Worm (Caenorhabditis elegans) whole organism, L3 larva: ENCODE data around the gene npr-30.

ENCODE experiments used
- R02D3.7 ChIP-seq: fragments of 150-350 bp; optimal IDR thresholded peaks from 2 replicates; lab custom pipeline; 2014; ENCODE audit warnings: missing biosample characterization, missing genetic modification characterization
- aly-2 ChIP-seq: fragments of 150-350 bp; optimal IDR thresholded peaks from 2 replicates; lab custom pipeline; 2014; ENCODE audit warnings: missing biosample characterization, missing genetic modification characterization
- ama-1 ChIP-seq: fragments of 150-350 bp; optimal IDR thresholded peaks from 2 replicates; lab custom pipeline; 2018
- ceh-16 ChIP-seq: sonication (generic microtip); optimal IDR thresholded peaks from 2 replicates; lab custom pipeline; 2017; ENCODE audit warnings: missing biosample characterization, missing genetic modification characterization
- ceh-28 ChIP-seq: fragments of 150-350 bp; optimal IDR thresholded peaks from 2 replicates; lab custom pipeline; 2014; ENCODE audit warnings: missing biosample characterization, missing genetic modification reagents, missing genetic modification characterization
- ceh-82 ChIP-seq: fragments of 150-350 bp; optimal IDR thresholded peaks from 2 replicates; lab custom pipeline; 2014; ENCODE audit warnings: missing biosample characterization, missing genetic modification characterization
- ceh-9 ChIP-seq: sonication (generic microtip); optimal IDR thresholded peaks from 2 replicates; lab custom pipeline; 2018; ENCODE audit warnings: missing biosample characterization, missing genetic modification characterization
- daf-12 ChIP-seq: fragments of 150-350 bp; optimal IDR thresholded peaks from 2 replicates; lab custom pipeline; 2014; ENCODE audit warnings: missing biosample characterization, missing genetic modification reagents, missing genetic modification characterization
- egl-27 ChIP-seq: sonication (generic microtip); optimal IDR thresholded peaks from 4 replicates; lab custom pipeline; 2017; ENCODE audit warnings: missing biosample characterization, missing genetic modification reagents, missing genetic modification characterization
- elt-1 ChIP-seq: fragments of 150-350 bp; optimal IDR thresholded peaks from 2 replicates; lab custom pipeline; 2014; ENCODE audit warnings: missing biosample characterization, missing genetic modification characterization
- elt-2 ChIP-seq: sonication (generic microtip); optimal IDR thresholded peaks from 2 replicates; lab custom pipeline; 2016; ENCODE audit warnings: missing genetic modification reagents, mild to moderate bottlenecking, missing genetic modification characterization, missing compliant biosample characterization
- elt-3 ChIP-seq, 3 experiments: fragments of 150-350 bp in 1 of 3; sonication (generic microtip) in 2 of 3; optimal IDR thresholded peaks; 2 replicates in 2 of 3; 4 replicates in 1 of 3; lab custom pipeline; 2014 to 2017; ENCODE audit warnings: missing biosample characterization in 3 of 3, missing genetic modification characterization in 3 of 3
- eor-1 ChIP-seq, 2 experiments: fragments of 150-350 bp; optimal IDR thresholded peaks; 2 replicates each; lab custom pipeline; 2014 to 2018; ENCODE audit warnings: missing biosample characterization in 2 of 2, missing genetic modification characterization in 2 of 2
- fkh-10 ChIP-seq: sonication (generic microtip); optimal IDR thresholded peaks from 2 replicates; lab custom pipeline; 2017; ENCODE audit warnings: missing biosample characterization, missing genetic modification reagents, missing genetic modification characterization
- fkh-2 ChIP-seq: fragments of 150-350 bp; optimal IDR thresholded peaks from 2 replicates; lab custom pipeline; 2014; ENCODE audit warnings: missing biosample characterization, missing genetic modification reagents, missing genetic modification characterization
- fos-1 ChIP-seq: fragments of 150-350 bp; optimal IDR thresholded peaks from 2 replicates; lab custom pipeline; 2014; ENCODE audit warnings: missing biosample characterization, missing genetic modification characterization
- hmg-11 ChIP-seq: sonication (generic microtip); optimal IDR thresholded peaks from 2 replicates; lab custom pipeline; 2016; ENCODE audit warnings: missing genetic modification characterization, missing compliant biosample characterization
- jun-1 ChIP-seq: fragments of 150-350 bp; optimal IDR thresholded peaks from 2 replicates; lab custom pipeline; 2014; ENCODE audit warnings: missing biosample characterization, missing genetic modification reagents, missing genetic modification characterization
- lin-15B ChIP-seq: fragments of 150-350 bp; optimal IDR thresholded peaks from 2 replicates; lab custom pipeline; 2014; ENCODE audit warnings: missing biosample characterization, missing genetic modification characterization
- lin-39 ChIP-seq: fragments of 150-350 bp; optimal IDR thresholded peaks from 2 replicates; lab custom pipeline; 2018; ENCODE audit warnings: missing biosample characterization, missing genetic modification reagents, missing genetic modification characterization
- lsy-12 ChIP-seq: sonication (generic microtip); optimal IDR thresholded peaks from 2 replicates; lab custom pipeline; 2016; ENCODE audit warnings: mild to moderate bottlenecking, missing genetic modification characterization, missing compliant biosample characterization
- mdl-1 ChIP-seq: fragments of 150-350 bp; optimal IDR thresholded peaks from 2 replicates; lab custom pipeline; 2014; ENCODE audit warnings: missing biosample characterization, missing genetic modification characterization
- mml-1 ChIP-seq: fragments of 150-350 bp; sonication (generic microtip); optimal IDR thresholded peaks from 3 replicates; lab custom pipeline; 2014; ENCODE audit warnings: missing biosample characterization, missing genetic modification characterization
- nhr-11 ChIP-seq: fragments of 150-350 bp; optimal IDR thresholded peaks from 2 replicates; lab custom pipeline; 2014; ENCODE audit warnings: missing biosample characterization, missing genetic modification characterization
- nhr-12 ChIP-seq: fragments of 150-350 bp; optimal IDR thresholded peaks from 2 replicates; lab custom pipeline; 2014; ENCODE audit warnings: missing biosample characterization, missing genetic modification characterization
- nhr-23 ChIP-seq: fragments of 150-350 bp; optimal IDR thresholded peaks from 2 replicates; lab custom pipeline; 2014; ENCODE audit warnings: missing biosample characterization, missing genetic modification reagents, missing genetic modification characterization
- nhr-237 ChIP-seq: fragments of 150-350 bp; optimal IDR thresholded peaks from 2 replicates; lab custom pipeline; 2014; ENCODE audit warnings: missing biosample characterization, missing genetic modification characterization
- nhr-25 ChIP-seq: sonication (generic microtip); optimal IDR thresholded peaks from 2 replicates; lab custom pipeline; 2017; ENCODE audit warnings: missing biosample characterization, missing genetic modification characterization
- nhr-28 ChIP-seq: fragments of 150-350 bp; optimal IDR thresholded peaks from 2 replicates; lab custom pipeline; 2014; ENCODE audit warnings: missing biosample characterization, missing genetic modification characterization
- nhr-43 ChIP-seq: sonication (generic microtip); optimal IDR thresholded peaks from 2 replicates; lab custom pipeline; 2016; ENCODE audit warnings: mild to moderate bottlenecking, missing genetic modification characterization, missing compliant biosample characterization; ENCODE audit not compliant: poor library complexity, severe bottlenecking
- nhr-67 ChIP-seq: fragments of 150-350 bp; optimal IDR thresholded peaks from 2 replicates; lab custom pipeline; 2014; ENCODE audit warnings: missing biosample characterization, missing genetic modification characterization
- nhr-76 ChIP-seq: fragments of 150-350 bp; sonication (generic microtip); optimal IDR thresholded peaks from 5 replicates; lab custom pipeline; 2014; ENCODE audit warnings: missing biosample characterization, missing genetic modification characterization
- nhr-77 ChIP-seq: fragments of 150-350 bp; optimal IDR thresholded peaks from 2 replicates; lab custom pipeline; 2014; ENCODE audit warnings: missing biosample characterization, missing genetic modification characterization
- pha-4 ChIP-seq: fragments of 150-350 bp; optimal IDR thresholded peaks from 2 replicates; lab custom pipeline; 2014; ENCODE audit warnings: missing biosample characterization, missing genetic modification reagents, missing genetic modification characterization
- pqm-1 ChIP-seq: fragments of 150-350 bp; optimal IDR thresholded peaks from 2 replicates; lab custom pipeline; 2017; ENCODE audit warnings: missing biosample characterization, missing genetic modification characterization, inconsistent platforms
- sea-2 ChIP-seq: fragments of 150-350 bp; sonication (generic microtip); optimal IDR thresholded peaks from 4 replicates; lab custom pipeline; 2014; ENCODE audit warnings: missing biosample characterization, missing genetic modification reagents, missing genetic modification characterization
- skn-1 ChIP-seq: fragments of 150-350 bp; optimal IDR thresholded peaks from 2 replicates; lab custom pipeline; 2014; ENCODE audit warnings: missing biosample characterization, missing genetic modification characterization
- snpc-4 ChIP-seq: fragments of 150-350 bp; optimal IDR thresholded peaks from 2 replicates; lab custom pipeline; 2014; ENCODE audit warnings: missing biosample characterization, missing genetic modification characterization
- unc-39 ChIP-seq: sonication (generic microtip); optimal IDR thresholded peaks from 4 replicates; lab custom pipeline; 2017; ENCODE audit warnings: missing biosample characterization, missing genetic modification characterization
- unc-62 ChIP-seq: fragments of 150-350 bp; sonication (generic microtip); optimal IDR thresholded peaks from 4 replicates; lab custom pipeline; 2014; ENCODE audit warnings: missing biosample characterization, missing genetic modification reagents, missing genetic modification characterization
- ztf-11 ChIP-seq: fragments of 150-350 bp; optimal IDR thresholded peaks from 2 replicates; lab custom pipeline; 2014; ENCODE audit warnings: missing biosample characterization, missing genetic modification characterization
- ztf-4 ChIP-seq: fragments of 150-350 bp; optimal IDR thresholded peaks from 2 replicates; lab custom pipeline; 2014; ENCODE audit warnings: missing biosample characterization, missing genetic modification characterization

Gene npr-30

ce11 chrIII:2919-3371 lies at the start of gene npr-30, which contains the start of the genes fbxa-6 and cTel54X.2:
TSS of gene npr-30 (plus strand) at chrIII:3321.
TSS of gene fbxa-6 (minus strand) at chrIII:3097.
TSS of gene cTel54X.2 (plus strand) at chrIII:3278.
- peak; percentile 7 for TF ChIP-seq pqm-1 (tag; lab: Kevin White, UChicago)
- no peak for TF ChIP-seq lin-39
- TF ChIP-seq pha-4 (tag; lab: Kevin White, UChicago), result peak; percentile 50
- TF ChIP-seq ceh-82 (tag; lab: Kevin White, UChicago), result no peak
- peak; percentile 64 for TF ChIP-seq elt-2 (tag; lab: Kevin White, UChicago)
- TF ChIP-seq, all 47 proteins: peak for 3

DNA sequence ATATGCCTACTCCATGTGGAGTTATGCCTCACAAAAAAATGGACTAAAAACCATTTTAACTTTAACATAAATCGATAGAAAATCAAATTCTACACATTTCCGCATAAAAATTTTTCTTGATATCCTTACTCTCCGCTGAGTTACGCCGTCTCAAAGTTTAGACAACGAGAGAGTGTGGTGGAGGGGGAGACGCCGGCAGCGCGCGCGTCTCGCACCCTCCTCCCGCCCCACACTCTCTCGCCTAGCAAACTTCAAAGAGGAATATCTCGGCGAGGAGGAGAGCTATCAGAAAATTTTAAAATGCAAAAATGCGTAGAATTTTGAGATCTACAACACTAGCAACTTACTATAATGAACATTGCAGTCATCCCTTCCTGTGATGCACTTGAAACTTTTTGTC lies 11.1 kb downstream of the npr-30 start:
- no peak for TF ChIP-seq nhr-28 (tag; lab: Kevin White, UChicago)

ce11 chrIII:14671-15070 lies 11.6 kb downstream of the npr-30 start, which contains the start of gene nhr-80:
TSS of gene nhr-80 (minus strand) at chrIII:14869.
- no peak for TF ChIP-seq eor-1 (tag; optimal IDR thresholded peaks at IDR 0.05; lab: Kevin White, UChicago)
- no peak for TF ChIP-seq ztf-11 (tag; lab: Kevin White, UChicago)
- peak; percentile 47 for TF ChIP-seq jun-1
- TF ChIP-seq fos-1 (tag; lab: Kevin White, UChicago), result no peak
- no peak for TF ChIP-seq nhr-67 (tag; lab: Kevin White, UChicago)
- no peak for TF ChIP-seq nhr-43 (tag; lab: Kevin White, UChicago)
- TF ChIP-seq nhr-237 (tag; lab: Kevin White, UChicago), result no peak
- no peak for TF ChIP-seq nhr-23 (tag; lab: Kevin White, UChicago)
- no peak for TF ChIP-seq elt-1
- peak in 2 of 3 experiments; percentile 50 to 57 for TF ChIP-seq elt-3 (tag; optimal IDR thresholded peaks at IDR 0.05; lab: Kevin White, UChicago)
- peak; percentile 52 for TF ChIP-seq ceh-28
- peak; percentile 86 for TF ChIP-seq pqm-1 (tag; lab: Kevin White, UChicago)
- no peak for TF ChIP-seq mdl-1 (tag; lab: Kevin White, UChicago)
- TF ChIP-seq pha-4 (tag; lab: Kevin White, UChicago), result peak; percentile 30
- no peak for TF ChIP-seq skn-1 (tag; lab: Kevin White, UChicago)
- no peak for TF ChIP-seq hmg-11 (tag; lab: Kevin White, UChicago)
- TF ChIP-seq daf-12 (tag; lab: Kevin White, UChicago), result no peak
- no peak for TF ChIP-seq nhr-28 (tag; lab: Kevin White, UChicago)
- TF ChIP-seq nhr-76 (tag; lab: Kevin White, UChicago), result no peak
- no peak for TF ChIP-seq lin-39
- no peak for TF ChIP-seq sea-2 (GFP tag; lab: Kevin White, UChicago)
- no peak for TF ChIP-seq ztf-4
- TF ChIP-seq fkh-2 (tag; lab: Kevin White, UChicago), result no peak
- no peak for TF ChIP-seq nhr-12 (tag; lab: Kevin White, UChicago)
- TF ChIP-seq egl-27 (tag; lab: Kevin White, UChicago), result no peak
- peak; percentile 91 for TF ChIP-seq elt-2 (tag; lab: Kevin White, UChicago)
- TF ChIP-seq aly-2 (tag; lab: Kevin White, UChicago), result no peak
- no peak for TF ChIP-seq nhr-11 (tag; lab: Kevin White, UChicago)
- TF ChIP-seq, all 47 proteins: peak for 6

ce11 chrIII:15224-15822 lies 12.2 kb downstream of the npr-30 start, which contains the start of gene H10E21.1:
TSS of gene H10E21.1 (plus strand) at chrIII:15772.
- TF ChIP-seq elt-3 (tag; optimal IDR thresholded peaks at IDR 0.05; lab: Kevin White, UChicago) (peak; percentile 48 to 99 (median 94)), lin-15B (tag; lab: Kevin White, UChicago) (no peak), mml-1 (tag; lab: Kevin White, UChicago) (no peak), pha-4 (tag; lab: Kevin White, UChicago) (peak; percentile 22), R02D3.7 (tag; lab: Kevin White, UChicago) (no peak), nhr-28 (tag; lab: Kevin White, UChicago) (no peak), aly-2 (tag; lab: Kevin White, UChicago) (no peak), nhr-76 (tag; lab: Kevin White, UChicago) (no peak), ama-1 (no peak), egl-27 (tag; lab: Kevin White, UChicago) (no peak), nhr-67 (tag; lab: Kevin White, UChicago) (no peak), ceh-82 (tag; lab: Kevin White, UChicago) (no peak), ztf-4 (no peak), daf-12 (tag; lab: Kevin White, UChicago) (no peak), skn-1 (tag; lab: Kevin White, UChicago) (no peak), unc-39 (no peak), elt-2 (tag; lab: Kevin White, UChicago) (peak; percentile 88), mdl-1 (tag; lab: Kevin White, UChicago) (no peak), nhr-237 (tag; lab: Kevin White, UChicago) (no peak), pqm-1 (tag; lab: Kevin White, UChicago) (peak; percentile 75), unc-62 (no peak), ceh-16 (tag; lab: Kevin White, UChicago) (no peak), nhr-11 (tag; lab: Kevin White, UChicago) (no peak), fos-1 (tag; lab: Kevin White, UChicago) (no peak), nhr-23 (tag; lab: Kevin White, UChicago) (no peak), ceh-9 (tag; lab: Kevin White, UChicago) (no peak), snpc-4 (tag; lab: Kevin White, UChicago) (no peak), jun-1 (no peak), lsy-12 (tag; lab: Kevin White, UChicago) (no peak), hmg-11 (tag; lab: Kevin White, UChicago) (no peak), nhr-43 (tag; lab: Kevin White, UChicago) (peak; percentile 18), nhr-25 (tag; lab: Kevin White, UChicago) (peak; percentile 19), eor-1 (tag; optimal IDR thresholded peaks at IDR 0.05; lab: Kevin White, UChicago) (no peak), ceh-28 (peak; percentile 14), nhr-77 (tag; lab: Kevin White, UChicago) (no peak), fkh-10 (GFP tag; lab: Kevin White, UChicago) (no peak), lin-39 (no peak)
